Worm (Caenorhabditis elegans): ENCODE measurements around the gene ZK945.4.

The ZK945.4 gene

ce11 chrII:10103212-10103611 lies 2.3 kb downstream of the ZK945.4 start:
- no peak for TF ChIP-seq unc-62 (GFP tag; optimal IDR thresholded peaks at IDR 0.05)

DNA sequence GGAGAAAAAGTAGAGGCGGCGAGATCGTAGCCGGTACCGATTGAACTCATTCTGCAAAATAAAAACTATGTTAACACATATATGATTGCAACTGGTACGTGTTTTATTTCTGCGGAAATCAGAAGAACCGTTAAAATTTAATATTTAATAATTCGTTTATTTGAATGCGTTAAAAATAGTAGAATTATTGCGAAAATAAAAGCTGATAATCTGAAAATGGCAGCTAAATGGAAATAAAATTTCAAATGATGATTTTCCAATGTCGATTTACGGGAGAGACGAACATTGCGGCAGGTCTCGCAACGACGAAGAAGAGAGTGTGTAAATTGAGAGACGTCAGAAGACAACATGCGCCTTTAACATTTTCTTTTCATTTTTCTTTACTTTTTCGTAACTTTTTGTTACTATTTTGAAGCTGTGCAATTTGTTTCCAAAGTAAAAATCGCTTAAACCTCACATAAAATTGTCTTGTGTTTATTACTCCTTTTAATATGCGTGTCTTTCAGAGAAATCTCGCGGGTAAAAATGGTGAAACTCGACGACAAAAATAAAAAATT lies 5.6 kb downstream of the ZK945.4 start, which contains the start of the genes pas-7 and puf-12:
pas-7 (minus strand) TSS at position 51 of the 557 bp plus-strand sequence.
puf-12 (plus strand) TSS at position 507 of the 557 bp plus-strand sequence.
- no peak for TF ChIP-seq unc-62 (GFP tag; optimal IDR thresholded peaks at IDR 0.05)

- TF ChIP-seq unc-62 (GFP tag; optimal IDR thresholded peaks at IDR 0.05): no peak
Measured at ce11 chrII:10099072-10099471, 6.4 kb downstream of the ZK945.4 start.

ce11 chrII:10098428-10098827 lies 7.1 kb downstream of the ZK945.4 start:
- TF ChIP-seq unc-62 (GFP tag; optimal IDR thresholded peaks at IDR 0.05): no peak

ce11 chrII:10095224-10095623 lies 10.3 kb downstream of the ZK945.4 start:
- TF ChIP-seq unc-62 (GFP tag; optimal IDR thresholded peaks at IDR 0.05): no peak

- TF ChIP-seq unc-62 (GFP tag; optimal IDR thresholded peaks at IDR 0.05): no peak
Measured at ce11 chrII:10094190-10094923, 11.1 kb downstream of the ZK945.4 start, which contains the start of gene lact-2. TSS of gene lact-2 (plus strand) at chrII:10094873.

- no peak for TF ChIP-seq unc-62 (GFP tag; optimal IDR thresholded peaks at IDR 0.05)
Measured at ce11 chrII:10093120-10093519, 12.4 kb downstream of the ZK945.4 start.

- TF ChIP-seq unc-62 (GFP tag; optimal IDR thresholded peaks at IDR 0.05): no peak
Measured at ce11 chrII:10084482-10084881, 21.0 kb downstream of the ZK945.4 start.

- TF ChIP-seq unc-62 (GFP tag; optimal IDR thresholded peaks at IDR 0.05): no peak
Measured at ce11 chrII:10075794-10076193, 29.7 kb downstream of the ZK945.4 start.

DNA sequence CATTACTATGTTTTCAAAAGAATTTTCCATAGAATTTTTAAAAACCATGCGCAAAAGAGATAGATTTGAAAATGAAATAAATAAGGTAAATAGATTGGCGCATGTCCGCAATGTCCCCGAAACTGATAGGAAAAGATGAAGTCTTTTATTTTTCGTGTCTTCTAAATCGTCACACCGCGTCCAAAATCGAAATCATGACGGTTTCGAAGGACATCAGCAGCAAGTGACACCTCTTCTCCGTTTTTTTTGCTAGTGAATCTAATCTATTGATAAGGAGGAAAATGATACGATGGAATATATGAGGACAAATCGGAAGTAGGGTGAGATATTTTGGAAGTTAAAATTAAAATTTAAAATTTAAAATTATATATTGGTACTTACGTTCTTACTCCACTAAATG lies 31.5 kb downstream of the ZK945.4 start:
- TF ChIP-seq unc-62 (GFP tag; optimal IDR thresholded peaks at IDR 0.05): no peak

DNA sequence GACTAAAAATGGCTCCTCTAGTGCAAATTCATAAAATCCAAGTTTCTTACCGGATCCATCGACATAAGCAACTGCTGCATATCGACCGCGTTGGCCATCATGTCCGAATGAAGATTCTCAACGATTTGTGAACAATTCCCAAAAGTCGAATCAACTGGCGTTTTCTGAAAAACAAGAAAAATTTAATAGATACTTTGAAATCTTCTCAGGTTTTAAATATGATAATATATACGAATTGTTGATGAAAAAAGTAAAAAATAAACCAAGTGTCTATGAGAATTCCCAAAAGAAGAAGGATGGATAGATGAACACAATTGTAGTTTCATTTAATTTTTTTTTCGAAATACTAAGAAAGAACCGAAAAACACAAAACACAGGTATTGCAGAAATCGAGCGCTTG lies 37.7 kb downstream of the ZK945.4 start, which contains the start of gene die-1:
die-1 (minus strand) TSS at position 101 of the 400 bp plus-strand sequence.
- TF ChIP-seq unc-62 (GFP tag; optimal IDR thresholded peaks at IDR 0.05): no peak

- TF ChIP-seq unc-62 (GFP tag; optimal IDR thresholded peaks at IDR 0.05): no peak
Measured at ce11 chrII:10065472-10065871, 40.0 kb downstream of the ZK945.4 start.

ce11 chrII:10060508-10060907 lies 45.0 kb downstream of the ZK945.4 start, which contains the start of gene stg-1:
TSS of gene stg-1 (minus strand) at chrII:10060660.
- no peak for TF ChIP-seq unc-62 (GFP tag; optimal IDR thresholded peaks at IDR 0.05)

DNA sequence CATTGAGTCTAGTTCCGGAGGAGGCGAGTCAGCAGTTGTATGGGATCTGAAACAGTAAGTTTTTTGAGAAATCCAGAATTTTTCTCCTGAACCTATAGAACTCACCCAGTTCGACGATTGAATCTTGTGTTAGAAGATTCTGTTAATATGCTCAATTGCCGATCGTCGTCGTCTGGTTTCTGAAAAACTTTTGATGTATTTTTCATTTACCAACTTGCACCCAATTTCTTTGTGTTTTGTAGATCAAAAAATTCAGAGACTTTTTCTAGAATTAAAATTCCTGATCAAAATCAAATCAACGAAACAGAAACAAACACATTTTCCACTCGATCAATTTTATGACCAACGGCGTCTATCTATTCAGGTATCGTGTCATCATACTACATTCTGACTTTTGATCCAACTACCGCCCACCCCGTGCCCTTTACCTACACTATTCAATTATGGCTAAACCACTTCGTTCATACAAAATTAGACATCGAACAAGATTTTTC lies 48.9 kb downstream of the ZK945.4 start, which contains the start of gene C18D1.2:
C18D1.2 (plus strand) TSS at position 444 of the 494 bp plus-strand sequence.
- no peak for TF ChIP-seq unc-62 (GFP tag; optimal IDR thresholded peaks at IDR 0.05)

All from whole organism, dauer.